1 fruit fly cellular context compared by ENCODE assay signal in the genomic region with DNA sequence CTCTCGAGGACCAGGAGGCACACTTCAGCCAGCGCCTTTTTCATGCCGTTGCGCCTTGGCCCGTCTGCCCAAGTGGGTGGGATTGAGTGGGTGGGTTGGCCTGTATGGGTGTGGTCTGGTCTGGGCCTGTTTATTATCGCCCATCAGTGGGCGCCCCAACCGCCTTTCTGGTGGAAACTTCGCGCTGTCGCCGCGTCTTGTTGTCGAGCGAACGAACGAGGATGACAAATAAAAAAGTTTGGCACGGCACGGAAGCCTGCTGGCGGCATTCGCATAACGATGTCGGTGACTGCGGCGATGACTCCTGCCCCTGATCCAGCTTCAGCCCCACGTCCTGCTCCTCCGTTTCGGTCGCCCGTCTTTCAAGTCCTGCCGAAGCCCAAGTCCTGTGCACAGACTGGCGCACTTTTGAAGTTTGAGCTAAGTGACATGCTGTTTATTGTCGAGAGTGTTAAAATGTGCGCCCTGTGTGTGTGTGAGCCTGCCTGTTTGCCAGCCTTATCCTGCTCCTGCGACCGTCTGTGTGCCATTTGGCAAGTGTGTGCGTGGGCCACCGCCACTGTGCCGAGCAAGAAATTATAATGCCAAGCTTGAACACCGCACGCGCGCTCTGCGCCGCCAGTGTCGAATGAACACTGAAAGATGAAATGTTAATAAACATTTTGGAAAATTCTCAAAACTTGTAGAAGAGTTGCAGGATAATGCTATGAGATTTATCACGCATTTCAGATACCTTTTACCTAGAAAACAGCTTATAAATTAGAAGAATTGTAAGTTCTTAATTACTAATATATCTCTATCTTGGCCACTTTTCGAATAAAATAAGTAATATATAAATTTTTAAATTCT.
A peak's percentile ranks its signal among the peaks of the same experiment; 100 is the strongest.
TF ChIP-seq lines count a peak whose summit lies in the region.

No protein-coding gene starts in this region.

TF ChIP-seq in whole organism, embryonic, 481 proteins besides CTCF, POLR2A, EP300 and RAD21 (continued from another document and continues in another):
- peak; percentile 60; the same call in 1 of the 3 replicates for TF ChIP-seq CG7357 (GFP tag; IDR thresholded peaks at IDR 0.05; lab: Robert Waterston, UW)
- TF ChIP-seq pita (GFP tag; optimal IDR thresholded peaks at IDR 0.05; lab: Kevin White, UChicago), result no peak
- TF ChIP-seq Lpt (GFP tag; optimal IDR thresholded peaks at IDR 0.05; lab: Kevin White, UChicago), result no peak
- peak; percentile 6; the same call in 1 of the 4 replicates for TF ChIP-seq Gug (GFP tag; IDR thresholded peaks at IDR 0.05; lab: Robert Waterston, UW)
- TF ChIP-seq CG12659 (GFP tag; optimal IDR thresholded peaks at IDR 0.05; lab: Kevin White, UChicago), result peak; percentile 86
- peak in 1 of 3 experiments; percentile 46 for TF ChIP-seq lola (GFP tag; optimal IDR thresholded peaks at IDR 0.05; lab: Kevin White, UChicago)
- 0 out of 2 replicates have a peak, but pooled peaks have one; percentile 48 for TF ChIP-seq CG7372 (GFP tag; IDR thresholded peaks at IDR 0.05; lab: Robert Waterston, UW)
- TF ChIP-seq CkIIα-i1 (GFP tag; IDR thresholded peaks at IDR 0.05; lab: Robert Waterston, UW), result no peak
- TF ChIP-seq C15 (GFP tag; IDR thresholded peaks at IDR 0.05; lab: Robert Waterston, UW), result no peak
- TF ChIP-seq Pdp1 (GFP tag; optimal IDR thresholded peaks at IDR 0.05; lab: Kevin White, UChicago), result peak; percentile 17 to 22
- peak; percentile 54 for TF ChIP-seq stc (GFP tag; IDR thresholded peaks at IDR 0.05; lab: Robert Waterston, UW)
- TF ChIP-seq CG31365 (tag; optimal IDR thresholded peaks at IDR 0.05; lab: Kevin White, UChicago), result no peak
- no peak for TF ChIP-seq Atf3 (GFP tag; optimal IDR thresholded peaks at IDR 0.05; lab: Kevin White, UChicago)
- no peak for TF ChIP-seq nerfin-2 (GFP tag; IDR thresholded peaks at IDR 0.05; lab: Robert Waterston, UW; ENCODE audit: partially characterized antibody)
- TF ChIP-seq Camta (GFP tag; optimal IDR thresholded peaks at IDR 0.05; lab: Kevin White, UChicago), result no peak
- peak; percentile 55 for TF ChIP-seq Nf-YB (GFP tag; optimal IDR thresholded peaks at IDR 0.05; lab: Kevin White, UChicago)
- TF ChIP-seq CG14441 (GFP tag; IDR thresholded peaks at IDR 0.05; lab: Robert Waterston, UW), result peak; percentile 50
- TF ChIP-seq Atf-2 (GFP tag; optimal IDR thresholded peaks at IDR 0.05; lab: Kevin White, UChicago), result no peak
- TF ChIP-seq nom (GFP tag; optimal IDR thresholded peaks at IDR 0.05; lab: Kevin White, UChicago), result peak; percentile 18
- TF ChIP-seq CG10267 (tag; optimal IDR thresholded peaks at IDR 0.05; lab: Kevin White, UChicago), result peak; percentile 68
- TF ChIP-seq pnt (GFP tag; optimal IDR thresholded peaks at IDR 0.05; lab: Kevin White, UChicago), result no peak
- TF ChIP-seq unpg (GFP tag; optimal IDR thresholded peaks at IDR 0.05; lab: Kevin White, UChicago), result peak; percentile 74
- TF ChIP-seq CG14050 (GFP tag; IDR thresholded peaks at IDR 0.05; lab: Robert Waterston, UW), result peak; percentile 13; the same call in 1 of the 3 replicates
- 0 out of 2 replicates have a peak, but pooled peaks have one; percentile 29 for TF ChIP-seq H2.0 (GFP tag; IDR thresholded peaks at IDR 0.05; lab: Robert Waterston, UW)
- TF ChIP-seq CG13424 (tag; optimal IDR thresholded peaks at IDR 0.05; lab: Kevin White, UChicago), result peak; percentile 89
- TF ChIP-seq Hsf (GFP tag; optimal IDR thresholded peaks at IDR 0.05; lab: Kevin White, UChicago), result peak; percentile 29
- TF ChIP-seq rib (GFP tag; IDR thresholded peaks at IDR 0.05; lab: Robert Waterston, UW), result no peak
- TF ChIP-seq CG12155 (GFP tag; optimal IDR thresholded peaks at IDR 0.05; lab: Kevin White, UChicago), result peak; percentile 18
- no peak for TF ChIP-seq CG11456 (GFP tag; IDR thresholded peaks at IDR 0.05; lab: Robert Waterston, UW)
- no peak for TF ChIP-seq CG15073 (GFP tag; optimal IDR thresholded peaks at IDR 0.05; lab: Kevin White, UChicago)
- no peak for TF ChIP-seq Dll (GFP tag; IDR thresholded peaks at IDR 0.05; lab: Robert Waterston, UW; ENCODE audit: partially characterized antibody)
- TF ChIP-seq ken (GFP tag; IDR thresholded peaks at IDR 0.05; lab: Robert Waterston, UW), result no peak
- TF ChIP-seq br (optimal IDR thresholded peaks at IDR 0.05; lab: Kevin White, UChicago), result no peak
- peak; percentile 82 for TF ChIP-seq Sox100B (GFP tag; optimal IDR thresholded peaks at IDR 0.05; lab: Kevin White, UChicago)
- TF ChIP-seq CG17912 (GFP tag; optimal IDR thresholded peaks at IDR 0.05; lab: Kevin White, UChicago), result peak; percentile 15
- peak; percentile 55; the same call in 2 of the 3 replicates for TF ChIP-seq croc (GFP tag; conservative IDR thresholded peaks at IDR 0.05; lab: Robert Waterston, UW)
- TF ChIP-seq B-H1 (GFP tag; IDR thresholded peaks at IDR 0.05; lab: Robert Waterston, UW), result no peak
- no peak for TF ChIP-seq dimm (GFP tag; IDR thresholded peaks at IDR 0.05; lab: Robert Waterston, UW)
- TF ChIP-seq ap (GFP tag; IDR thresholded peaks at IDR 0.05; lab: Robert Waterston, UW), result 0 out of 2 replicates have a peak, but pooled peaks have one; percentile 24
- peak; percentile 51; the same call in 1 of the 2 replicates for TF ChIP-seq ranshi (GFP tag; IDR thresholded peaks at IDR 0.05; lab: Robert Waterston, UW)
- no peak for TF ChIP-seq TFAM (GFP tag; optimal IDR thresholded peaks at IDR 0.05; lab: Kevin White, UChicago)
- peak; percentile 4 for TF ChIP-seq jing (GFP tag; optimal IDR thresholded peaks at IDR 0.05; lab: Kevin White, UChicago)
- no peak for TF ChIP-seq CG33557 (GFP tag; optimal IDR thresholded peaks at IDR 0.05; lab: Kevin White, UChicago)
- TF ChIP-seq Ptx1 (GFP tag; IDR thresholded peaks at IDR 0.05; lab: Robert Waterston, UW), result peak; percentile 73
- TF ChIP-seq CG17829 (tag; optimal IDR thresholded peaks at IDR 0.05; lab: Kevin White, UChicago), result peak; percentile 68
- TF ChIP-seq twi (tag; optimal IDR thresholded peaks at IDR 0.05; lab: Kevin White, UChicago), result peak; percentile 39
- TF ChIP-seq CG1602 (GFP tag; optimal IDR thresholded peaks at IDR 0.05; lab: Kevin White, UChicago), result peak; percentile 36
- 0 out of 2 replicates have a peak, but pooled peaks have one; percentile 18 for TF ChIP-seq al (GFP tag; IDR thresholded peaks at IDR 0.05; lab: Robert Waterston, UW)
- TF ChIP-seq CG17385 (GFP tag; optimal IDR thresholded peaks at IDR 0.05; lab: Kevin White, UChicago), result peak; percentile 80
- peak; percentile 20 for TF ChIP-seq CG7928 (GFP tag; optimal IDR thresholded peaks at IDR 0.05; lab: Kevin White, UChicago)
- TF ChIP-seq tap (tag; optimal IDR thresholded peaks at IDR 0.05; lab: Kevin White, UChicago), result peak; percentile 62
- no peak for TF ChIP-seq lbe (GFP tag; optimal IDR thresholded peaks at IDR 0.05; lab: Kevin White, UChicago)
- TF ChIP-seq jigr1 (GFP tag; IDR thresholded peaks at IDR 0.05; lab: Robert Waterston, UW), result no peak
- peak; percentile 62 for TF ChIP-seq Deaf1 (tag; optimal IDR thresholded peaks at IDR 0.05; lab: Kevin White, UChicago)
- peak; percentile 52 for TF ChIP-seq CG16815 (GFP tag; optimal IDR thresholded peaks at IDR 0.05; lab: Kevin White, UChicago)
- no peak for TF ChIP-seq dm (GFP tag; optimal IDR thresholded peaks at IDR 0.05; lab: Kevin White, UChicago)
- no peak for TF ChIP-seq stwl (tag; optimal IDR thresholded peaks at IDR 0.05; lab: Kevin White, UChicago)
- no peak for TF ChIP-seq Mad (GFP tag; optimal IDR thresholded peaks at IDR 0.05; lab: Kevin White, UChicago)
- TF ChIP-seq ase (GFP tag; IDR thresholded peaks at IDR 0.05; lab: Robert Waterston, UW), result no peak
- TF ChIP-seq sob (GFP tag; IDR thresholded peaks at IDR 0.05; lab: Robert Waterston, UW), result peak; percentile 67
- TF ChIP-seq Tbp (GFP tag; optimal IDR thresholded peaks at IDR 0.05; lab: Kevin White, UChicago), result no peak
- TF ChIP-seq CG10209 (GFP tag; optimal IDR thresholded peaks at IDR 0.05; lab: Kevin White, UChicago), result peak; percentile 76
- TF ChIP-seq CG9797 (GFP tag; optimal IDR thresholded peaks at IDR 0.05; lab: Kevin White, UChicago), result no peak
- no peak for TF ChIP-seq luna (GFP tag; optimal IDR thresholded peaks at IDR 0.05; lab: Kevin White, UChicago)
- no peak for TF ChIP-seq CG8089 (GFP tag; optimal IDR thresholded peaks at IDR 0.05; lab: Kevin White, UChicago)
- TF ChIP-seq CG2120 (GFP tag; optimal IDR thresholded peaks at IDR 0.05; lab: Kevin White, UChicago), result peak; percentile 75
- TF ChIP-seq btn (GFP tag; optimal IDR thresholded peaks at IDR 0.05; lab: Kevin White, UChicago), result no peak
- no peak for TF ChIP-seq gcm2 (GFP tag; optimal IDR thresholded peaks at IDR 0.05; lab: Kevin White, UChicago)
- TF ChIP-seq MBD-R2 (GFP tag; IDR thresholded peaks at IDR 0.05; lab: Robert Waterston, UW), result no peak
- peak; percentile 20 for TF ChIP-seq mam (GFP tag; optimal IDR thresholded peaks at IDR 0.05; lab: Kevin White, UChicago)
- peak; percentile 54 for TF ChIP-seq CG13894 (tag; optimal IDR thresholded peaks at IDR 0.05; lab: Kevin White, UChicago)
- peak; percentile 15 for TF ChIP-seq CG12942 (GFP tag; optimal IDR thresholded peaks at IDR 0.05; lab: Kevin White, UChicago)
- TF ChIP-seq inv (GFP tag; IDR thresholded peaks at IDR 0.05; lab: Robert Waterston, UW; ENCODE audit: partially characterized antibody), result no peak
- TF ChIP-seq gsb (GFP tag; IDR thresholded peaks at IDR 0.05; lab: Robert Waterston, UW), result no peak
- TF ChIP-seq CG3726 (GFP tag; IDR thresholded peaks at IDR 0.05; lab: Robert Waterston, UW), result no peak
- TF ChIP-seq CG17359 (tag; optimal IDR thresholded peaks at IDR 0.05; lab: Kevin White, UChicago), result peak; percentile 79
- TF ChIP-seq CG16863 (GFP tag; optimal IDR thresholded peaks at IDR 0.05; lab: Kevin White, UChicago), result no peak
- TF ChIP-seq CG4854 (GFP tag; optimal IDR thresholded peaks at IDR 0.05; lab: Kevin White, UChicago), result no peak
- TF ChIP-seq CG34224 (GFP tag; IDR thresholded peaks at IDR 0.05; lab: Robert Waterston, UW; ENCODE audit: partially characterized antibody), result no peak
- peak; percentile 91 for TF ChIP-seq Hmr (GFP tag; optimal IDR thresholded peaks at IDR 0.05; lab: Kevin White, UChicago)
- TF ChIP-seq CG10959 (GFP tag; IDR thresholded peaks at IDR 0.05; lab: Robert Waterston, UW), result no peak
- TF ChIP-seq sima (GFP tag; optimal IDR thresholded peaks at IDR 0.05; lab: Kevin White, UChicago), result no peak
- TF ChIP-seq kah (GFP tag; optimal IDR thresholded peaks at IDR 0.05; lab: Kevin White, UChicago), result peak; percentile 34
- TF ChIP-seq CG12104 (GFP tag; optimal IDR thresholded peaks at IDR 0.05; lab: Kevin White, UChicago), result peak; percentile 49
- peak; percentile 4 for TF ChIP-seq CG18011 (GFP tag; optimal IDR thresholded peaks at IDR 0.05; lab: Kevin White, UChicago)
- peak; percentile 78 for TF ChIP-seq odd (GFP tag; optimal IDR thresholded peaks at IDR 0.05; lab: Kevin White, UChicago)
- TF ChIP-seq CG4404 (GFP tag; IDR thresholded peaks at IDR 0.05; lab: Robert Waterston, UW), result peak; percentile 36; the same call in 1 of the 2 replicates
- peak; percentile 93 for TF ChIP-seq CG18599 (GFP tag; optimal IDR thresholded peaks at IDR 0.05; lab: Kevin White, UChicago)
- TF ChIP-seq CG17568 (GFP tag; optimal IDR thresholded peaks at IDR 0.05; lab: Kevin White, UChicago), result peak; percentile 18
- peak; percentile 70 for TF ChIP-seq sug (tag; optimal IDR thresholded peaks at IDR 0.05; lab: Kevin White, UChicago)
- TF ChIP-seq CG5245 (GFP tag; optimal IDR thresholded peaks at IDR 0.05; lab: Kevin White, UChicago), result peak; percentile 39
- no peak for TF ChIP-seq Ravus (GFP tag; IDR thresholded peaks at IDR 0.05; lab: Robert Waterston, UW)
- TF ChIP-seq CoRest (tag; optimal IDR thresholded peaks at IDR 0.05; lab: Kevin White, UChicago), result peak; percentile 83
- peak; percentile 59 for TF ChIP-seq CG8388 (GFP tag; optimal IDR thresholded peaks at IDR 0.05; lab: Kevin White, UChicago)
- TF ChIP-seq CG10565 (GFP tag; optimal IDR thresholded peaks at IDR 0.05; lab: Kevin White, UChicago), result no peak
- 0 out of 4 replicates have a peak, but pooled peaks have one; percentile 58 for TF ChIP-seq chinmo (GFP tag; IDR thresholded peaks at IDR 0.05; lab: Robert Waterston, UW; ENCODE audit: partially characterized antibody)
- peak; percentile 53 for TF ChIP-seq Abd-B (GFP tag; optimal IDR thresholded peaks at IDR 0.05; lab: Kevin White, UChicago)
- TF ChIP-seq CG1024 (GFP tag; IDR thresholded peaks at IDR 0.05; lab: Robert Waterston, UW), result no peak
- TF ChIP-seq Dip2 (GFP tag; IDR thresholded peaks at IDR 0.05; lab: Robert Waterston, UW), result no peak
- peak; percentile 60 for TF ChIP-seq ttk (GFP tag; IDR thresholded peaks at IDR 0.05; lab: Robert Waterston, UW)
- TF ChIP-seq Bgb (GFP tag; IDR thresholded peaks at IDR 0.05; lab: Robert Waterston, UW; ENCODE audit: partially characterized antibody), result no peak; the same call in 1 of the 2 replicates
- no peak for TF ChIP-seq CG7786 (GFP tag; optimal IDR thresholded peaks at IDR 0.05; lab: Kevin White, UChicago)
- TF ChIP-seq ind (GFP tag; optimal IDR thresholded peaks at IDR 0.05; lab: Kevin White, UChicago), result peak; percentile 58
- peak; percentile 78 for TF ChIP-seq org-1 (GFP tag; optimal IDR thresholded peaks at IDR 0.05; lab: Kevin White, UChicago)
- TF ChIP-seq Trl (optimal IDR thresholded peaks at IDR 0.05; lab: Kevin White, UChicago), result no peak
- no peak for TF ChIP-seq Trl (GFP tag; optimal IDR thresholded peaks at IDR 0.05; lab: Kevin White, UChicago)
- peak; percentile 84 for TF ChIP-seq NfI (GFP tag; optimal IDR thresholded peaks at IDR 0.05; lab: Kevin White, UChicago)
- TF ChIP-seq z (GFP tag; IDR thresholded peaks at IDR 0.05; lab: Robert Waterston, UW), result no peak
- no peak for TF ChIP-seq eve (GFP tag; optimal IDR thresholded peaks at IDR 0.05; lab: Kevin White, UChicago)
- peak; percentile 27 for TF ChIP-seq CG8359 (GFP tag; optimal IDR thresholded peaks at IDR 0.05; lab: Kevin White, UChicago; ENCODE audit: borderline replicate concordance)
- TF ChIP-seq Antp (GFP tag; optimal IDR thresholded peaks at IDR 0.05; lab: Kevin White, UChicago), result no peak
- TF ChIP-seq Bdp1 (GFP tag; optimal IDR thresholded peaks at IDR 0.05; lab: Kevin White, UChicago), result no peak
- no peak for TF ChIP-seq cas (GFP tag; IDR thresholded peaks at IDR 0.05; lab: Robert Waterston, UW)
- no peak for TF ChIP-seq tna (GFP tag; IDR thresholded peaks at IDR 0.05; lab: Robert Waterston, UW; ENCODE audit: partially characterized antibody)
- TF ChIP-seq D (optimal IDR thresholded peaks at IDR 0.05; lab: Kevin White, UChicago), result no peak
- TF ChIP-seq D (GFP tag; optimal IDR thresholded peaks at IDR 0.05; lab: Kevin White, UChicago), result peak; percentile 69
- TF ChIP-seq CG3163 (GFP tag; optimal IDR thresholded peaks at IDR 0.05; lab: Kevin White, UChicago), result no peak
- no peak for TF ChIP-seq dati (GFP tag; IDR thresholded peaks at IDR 0.05; lab: Robert Waterston, UW)
- peak; percentile 73 for TF ChIP-seq CG4328 (GFP tag; optimal IDR thresholded peaks at IDR 0.05; lab: Kevin White, UChicago)
- peak; percentile 74 for TF ChIP-seq CG1233 (GFP tag; optimal IDR thresholded peaks at IDR 0.05; lab: Kevin White, UChicago)
- TF ChIP-seq gem (tag; optimal IDR thresholded peaks at IDR 0.05; lab: Kevin White, UChicago), result peak; percentile 86
